Worm (Caenorhabditis elegans) whole organism, L4 larva: ENCODE data around the gene K06H7.7.

ENCODE experiments used
- F37D6.2 ChIP-seq: sonication (generic microtip); optimal IDR thresholded peaks from 2 replicates; lab custom pipeline; 2016; ENCODE audit warnings: mild to moderate bottlenecking, missing genetic modification characterization, missing compliant biosample characterization
- R02D3.7 ChIP-seq: fragments of 150-350 bp; sonication (generic microtip); optimal IDR thresholded peaks from 3 replicates; lab custom pipeline; 2014; ENCODE audit warnings: missing biosample characterization, missing genetic modification characterization
- Y5F2A.4 ChIP-seq: fragments of 200-800 bp; sonication (Bioruptor generic); optimal IDR thresholded peaks from 2 replicates; lab custom pipeline; 2018; ENCODE audit warnings: mild to moderate bottlenecking, missing genetic modification characterization, missing compliant biosample characterization
- Y75B8A.6 ChIP-seq: fragments of 200-800 bp; sonication (Bioruptor generic); IDR thresholded peaks from 2 replicates; pipeline ENCODE4 v1.3.6; 2022; ENCODE audit warnings: missing genetic modification reagents, missing genetic modification characterization, missing compliant biosample characterization
- aly-2 ChIP-seq: sonication (generic microtip); optimal IDR thresholded peaks from 2 replicates; lab custom pipeline; 2018; ENCODE audit warnings: missing biosample characterization, missing genetic modification characterization
- attf-4 ChIP-seq: sonication (generic microtip); optimal IDR thresholded peaks from 3 replicates; lab custom pipeline; 2017; ENCODE audit warnings: missing biosample characterization, missing genetic modification characterization
- ceh-28 ChIP-seq: fragments of 150-350 bp; optimal IDR thresholded peaks from 2 replicates; lab custom pipeline; 2014; ENCODE audit warnings: missing biosample characterization, missing genetic modification reagents, missing genetic modification characterization
- ceh-62 ChIP-seq: sonication (generic microtip); optimal IDR thresholded peaks from 2 replicates; lab custom pipeline; 2017; ENCODE audit warnings: missing biosample characterization, missing genetic modification characterization
- ceh-82 ChIP-seq: sonication (generic microtip); optimal IDR thresholded peaks from 2 replicates; lab custom pipeline; 2017; ENCODE audit warnings: missing biosample characterization, missing genetic modification characterization
- cey-2 ChIP-seq: sonication (generic microtip); optimal IDR thresholded peaks from 3 replicates; lab custom pipeline; 2017; ENCODE audit warnings: missing genetic modification characterization, mild to moderate bottlenecking, missing compliant biosample characterization, antibody characterized with exemption, borderline replicate concordance; ENCODE audit not compliant: insufficient read depth
- ctbp-1 ChIP-seq: fragments of 200-800 bp; sonication (Bioruptor generic); IDR thresholded peaks from 2 replicates; pipeline ENCODE4 v1.3.6; 2022; ENCODE audit warnings: missing genetic modification reagents, missing genetic modification characterization, missing compliant biosample characterization
- daf-8 ChIP-seq: fragments of 200-800 bp; sonication (Bioruptor generic); IDR thresholded peaks from 2 replicates; pipeline ENCODE4 v1.3.6; 2022; ENCODE audit warnings: missing genetic modification characterization, missing compliant biosample characterization
- dmd-8 ChIP-seq: fragments of 200-800 bp; sonication (Bioruptor generic); IDR thresholded peaks from 2 replicates; pipeline ENCODE4 v1.3.6; 2022; ENCODE audit warnings: missing genetic modification characterization, missing compliant biosample characterization
- dmd-9 ChIP-seq: fragments of 200-800 bp; sonication (Bioruptor generic); IDR thresholded peaks from 2 replicates; pipeline ENCODE4 v1.3.6; 2022; ENCODE audit warnings: missing genetic modification reagents, missing genetic modification characterization, missing compliant biosample characterization
- dpl-1 ChIP-seq: fragments of 150-350 bp; optimal IDR thresholded peaks from 2 replicates; lab custom pipeline; 2014; ENCODE audit warnings: missing biosample characterization, missing genetic modification reagents, missing genetic modification characterization
- duxl-1 ChIP-seq: sonication (generic microtip); optimal IDR thresholded peaks from 2 replicates; lab custom pipeline; 2016; ENCODE audit warnings: mild to moderate bottlenecking, missing genetic modification characterization, moderate library complexity, missing compliant biosample characterization; ENCODE audit not compliant: poor library complexity
- egl-43 ChIP-seq: fragments of 200-800 bp; sonication (Bioruptor generic); IDR thresholded peaks from 2 replicates; pipeline ENCODE4 v1.3.6; 2022; ENCODE audit warnings: missing genetic modification reagents, missing genetic modification characterization, missing compliant biosample characterization
- fkh-10 ChIP-seq: fragments of 150-350 bp; optimal IDR thresholded peaks from 2 replicates; lab custom pipeline; 2014; ENCODE audit warnings: missing biosample characterization, missing genetic modification reagents, missing genetic modification characterization
- fos-1 ChIP-seq: fragments of 150-350 bp; optimal IDR thresholded peaks from 2 replicates; lab custom pipeline; 2014; ENCODE audit warnings: missing biosample characterization, missing genetic modification characterization
- lim-7 ChIP-seq: fragments of 200-800 bp; sonication (Bioruptor generic); IDR thresholded peaks from 2 replicates; pipeline ENCODE4 v1.3.6; 2022; ENCODE audit warnings: missing genetic modification characterization, missing compliant biosample characterization
- lin-1 ChIP-seq: fragments of 200-800 bp; sonication (Bioruptor generic); IDR thresholded peaks from 2 replicates; pipeline ENCODE4 v1.3.6; 2022; ENCODE audit warnings: missing genetic modification reagents, missing genetic modification characterization, missing compliant biosample characterization
- lin-29 ChIP-seq: fragments of 200-800 bp; sonication (Bioruptor generic); IDR thresholded peaks from 2 replicates; pipeline ENCODE4 v1.3.6; 2022; ENCODE audit warnings: missing genetic modification reagents, missing genetic modification characterization, missing compliant biosample characterization
- lin-38 ChIP-seq: fragments of 200-800 bp; sonication (Bioruptor generic); IDR thresholded peaks from 2 replicates; pipeline ENCODE4 v1.3.6; 2022; ENCODE audit warnings: missing genetic modification reagents, missing genetic modification characterization, missing compliant biosample characterization
- mdt-29 ChIP-seq: fragments of 200-800 bp; sonication (Bioruptor generic); IDR thresholded peaks from 2 replicates; pipeline ENCODE4 v1.3.6; 2022; ENCODE audit warnings: missing genetic modification reagents, missing genetic modification characterization, missing compliant biosample characterization
- mep-1 ChIP-seq: fragments of 150-350 bp; sonication (generic microtip); optimal IDR thresholded peaks from 3 replicates; lab custom pipeline; 2014; ENCODE audit warnings: missing biosample characterization, missing genetic modification characterization
- mes-2 ChIP-seq: sonication (generic microtip); optimal IDR thresholded peaks from 2 replicates; lab custom pipeline; 2016; ENCODE audit warnings: missing genotype, mild to moderate bottlenecking, missing genetic modification characterization, missing compliant biosample characterization; ENCODE audit not compliant: poor library complexity, severe bottlenecking
- mxl-2 ChIP-seq: fragments of 200-800 bp; sonication (Bioruptor generic); conservative IDR thresholded peaks from 2 replicates; pipeline ENCODE4 v1.3.6; 2022; ENCODE audit warnings: missing genetic modification reagents, missing genetic modification characterization, missing compliant biosample characterization
- nhr-237 ChIP-seq: sonication (generic microtip); optimal IDR thresholded peaks from 2 replicates; lab custom pipeline; 2017; ENCODE audit warnings: missing biosample characterization, missing genetic modification characterization
- nhr-25 ChIP-seq: sonication (generic microtip); optimal IDR thresholded peaks from 2 replicates; lab custom pipeline; 2017; ENCODE audit warnings: missing genetic modification characterization, mild to moderate bottlenecking, missing compliant biosample characterization, antibody characterized with exemption, moderate library complexity, borderline replicate concordance; ENCODE audit not compliant: insufficient read depth
- nhr-28 ChIP-seq: fragments of 150-350 bp; optimal IDR thresholded peaks from 2 replicates; lab custom pipeline; 2014; ENCODE audit warnings: missing biosample characterization, missing genetic modification characterization
- nhr-41 ChIP-seq: fragments of 200-800 bp; sonication (Bioruptor generic); IDR thresholded peaks from 2 replicates; pipeline ENCODE4 v1.3.6; 2022; ENCODE audit warnings: missing genetic modification reagents, missing genetic modification characterization, missing compliant biosample characterization
- nhr-76 ChIP-seq: fragments of 150-350 bp; optimal IDR thresholded peaks from 2 replicates; lab custom pipeline; 2014; ENCODE audit warnings: missing biosample characterization, missing genetic modification characterization
- pha-4 ChIP-seq, 2 experiments: fragments of 150-350 bp in 1 of 2; fragments of 200-800 bp in 1 of 2; sonication (Bioruptor generic) in 1 of 2; IDR thresholded peaks in 1 of 2; optimal IDR thresholded peaks in 1 of 2; 2 replicates each; pipeline versions ENCODE4 v1.3.6 to Lab custom; 2014 to 2022; ENCODE audit warnings: missing genetic modification characterization in 2 of 2, missing genetic modification reagents in 2 of 2, missing biosample characterization in 1 of 2, missing compliant biosample characterization in 1 of 2
- saeg-2 ChIP-seq: fragments of 200-800 bp; sonication (Bioruptor generic); IDR thresholded peaks from 2 replicates; pipeline ENCODE4 v1.3.6; 2022; ENCODE audit warnings: missing genetic modification reagents, missing genetic modification characterization, missing compliant biosample characterization
- sdz-12 ChIP-seq: fragments of 200-800 bp; sonication (Bioruptor generic); optimal IDR thresholded peaks from 2 replicates; lab custom pipeline; 2018; ENCODE audit warnings: mild to moderate bottlenecking, missing genetic modification characterization, missing compliant biosample characterization
- skn-1 ChIP-seq: fragments of 150-350 bp; optimal IDR thresholded peaks from 2 replicates; lab custom pipeline; 2014; ENCODE audit warnings: missing biosample characterization, missing genetic modification characterization
- snpc-1.2 ChIP-seq: fragments of 200-800 bp; sonication (Bioruptor generic); IDR thresholded peaks from 2 replicates; pipeline ENCODE4 v1.3.6; 2022; ENCODE audit warnings: missing genetic modification reagents, missing genetic modification characterization, missing compliant biosample characterization
- snpc-4 ChIP-seq: fragments of 150-350 bp; optimal IDR thresholded peaks from 2 replicates; lab custom pipeline; 2014; ENCODE audit warnings: missing biosample characterization, missing genetic modification characterization
- unc-130 ChIP-seq: sonication (generic microtip); optimal IDR thresholded peaks from 2 replicates; lab custom pipeline; 2016; ENCODE audit warnings: missing genetic modification reagents, missing genetic modification characterization, missing compliant biosample characterization
- vab-7 ChIP-seq: fragments of 200-800 bp; sonication (Bioruptor generic); IDR thresholded peaks from 2 replicates; pipeline ENCODE4 v1.3.6; 2022; ENCODE audit warnings: missing genetic modification reagents, missing genetic modification characterization, missing compliant biosample characterization
- zag-1 ChIP-seq: fragments of 150-350 bp; optimal IDR thresholded peaks from 2 replicates; lab custom pipeline; 2014; ENCODE audit warnings: missing biosample characterization, missing genetic modification characterization
- zfp-3 ChIP-seq: fragments of 200-800 bp; sonication (Bioruptor generic); conservative IDR thresholded peaks from 2 replicates; pipeline ENCODE4 v1.3.6; 2022; ENCODE audit warnings: missing genetic modification reagents, missing genetic modification characterization, missing compliant biosample characterization
- zip-2 ChIP-seq: fragments of 150-350 bp; optimal IDR thresholded peaks from 2 replicates; lab custom pipeline; 2014; ENCODE audit warnings: missing biosample characterization, missing genetic modification characterization
- ztf-7 ChIP-seq: fragments of 150-350 bp; optimal IDR thresholded peaks from 2 replicates; lab custom pipeline; 2014; ENCODE audit warnings: missing biosample characterization, missing genetic modification characterization

K06H7.7 gene

ce11 chrIII:8043784-8044183 is 41.5 kb downstream of the K06H7.7 start (continued):
- TF ChIP-seq zag-1 (tag; lab: Kevin White, UChicago) = peak; percentile 54
- TF ChIP-seq fos-1 (tag; lab: Kevin White, UChicago) = no peak
- peak; percentile 94 for TF ChIP-seq F37D6.2 (tag; lab: Kevin White, UChicago)
- peak; percentile 42 for TF ChIP-seq ceh-62 (tag; lab: Kevin White, UChicago)
- TF ChIP-seq ctbp-1 = peak; percentile 95
- TF ChIP-seq mes-2 (tag; lab: Kevin White, UChicago) = peak; percentile 100
- peak; percentile 96 for TF ChIP-seq lin-38 (GFP tag; lab: Robert Waterston, UW)
- TF ChIP-seq R02D3.7 (tag; lab: Kevin White, UChicago) = peak; percentile 47
- TF ChIP-seq mep-1 = peak; percentile 99

ce11 chrIII:8042775-8043174 is 42.5 kb downstream of the K06H7.7 start, which contains the start of gene K12H4.6:
K12H4.6 (minus strand) TSS chrIII:8042875.
- no peak for TF ChIP-seq dmd-9 (GFP tag; lab: Robert Waterston, UW)
- TF ChIP-seq dmd-8 (GFP tag; lab: Robert Waterston, UW) = no peak
- no peak for TF ChIP-seq dpl-1 (GFP tag; lab: Kevin White, UChicago)
- TF ChIP-seq ceh-62 (tag; lab: Kevin White, UChicago) = no peak
- TF ChIP-seq zfp-3 (GFP tag; lab: Robert Waterston, UW) = no peak
- TF ChIP-seq unc-130 (GFP tag; lab: Kevin White, UChicago) = no peak
- no peak for TF ChIP-seq nhr-41
- TF ChIP-seq mxl-2 (GFP tag; lab: Robert Waterston, UW) = no peak
- TF ChIP-seq egl-43 = no peak
- no peak for TF ChIP-seq pha-4 (GFP tag; IDR thresholded peaks at IDR 0.05; lab: Robert Waterston, UW)
- no peak for TF ChIP-seq pha-4 (tag; optimal IDR thresholded peaks at IDR 0.05; lab: Kevin White, UChicago)
- TF ChIP-seq ceh-82 (tag; lab: Kevin White, UChicago) = no peak
- TF ChIP-seq R02D3.7 (tag; lab: Kevin White, UChicago) = no peak
- TF ChIP-seq nhr-237 (tag; lab: Kevin White, UChicago) = no peak
- no peak for TF ChIP-seq Y5F2A.4 (GFP tag; lab: Kevin White, UChicago)
- TF ChIP-seq skn-1 = no peak
- TF ChIP-seq F37D6.2 (tag; lab: Kevin White, UChicago) = no peak
- TF ChIP-seq aly-2 (tag; lab: Kevin White, UChicago) = no peak
- no peak for TF ChIP-seq attf-4 (tag; lab: Kevin White, UChicago)

- TF ChIP-seq skn-1 (no peak), nhr-76 (tag; lab: Kevin White, UChicago) (no peak), cey-2 (tag; lab: Kevin White, UChicago) (no peak)
- TF ChIP-seq, all 104 proteins: peak for 0
These were observed 47.3 kb downstream of the K06H7.7 start, which contains the start of gene dpf-6 for ce11 chrIII:8037941-8038340. dpf-6 (plus strand) TSS chrIII:8038241.

ce11 chrIII:8036497-8036896 is 48.8 kb downstream of the K06H7.7 start:
- TF ChIP-seq nhr-28 (tag; lab: Kevin White, UChicago) (peak; percentile 1), lin-1 (GFP tag; lab: Robert Waterston, UW) (no peak), zip-2 (tag; lab: Kevin White, UChicago) (no peak)

- TF ChIP-seq fkh-10 (GFP tag; lab: Kevin White, UChicago) = no peak
- TF ChIP-seq zfp-3 (GFP tag; lab: Robert Waterston, UW) = no peak
- no peak for TF ChIP-seq daf-8 (GFP tag; lab: Robert Waterston, UW)
- no peak for TF ChIP-seq duxl-1
- TF ChIP-seq Y75B8A.6 = no peak
- no peak for TF ChIP-seq nhr-25 (tag; lab: Kevin White, UChicago)
- no peak for TF ChIP-seq ceh-28
- no peak for TF ChIP-seq saeg-2 (GFP tag; lab: Robert Waterston, UW)
- TF ChIP-seq snpc-1.2 (GFP tag; lab: Robert Waterston, UW) = no peak
- TF ChIP-seq Y5F2A.4 (GFP tag; lab: Kevin White, UChicago) = no peak
- no peak for TF ChIP-seq vab-7 (GFP tag; lab: Robert Waterston, UW)
- TF ChIP-seq lin-29 (GFP tag; lab: Robert Waterston, UW) = no peak
- no peak for TF ChIP-seq ztf-7 (tag; lab: Kevin White, UChicago)
- no peak for TF ChIP-seq sdz-12
- TF ChIP-seq lim-7 = no peak
- no peak for TF ChIP-seq snpc-4 (tag; lab: Kevin White, UChicago)
- TF ChIP-seq mdt-29 (GFP tag; lab: Robert Waterston, UW) = no peak
These were observed 49.2 kb downstream of the K06H7.7 start for ce11 chrIII:8036050-8036449.
